Worm (Caenorhabditis elegans) whole organism, L4/young adult: ENCODE results near the gene C13A2.6.
A peak's percentile ranks its signal among the peaks of the same experiment; 100 is the strongest.

ENCODE experiments used
- W03F9.2 ChIP-seq: fragments of 150-350 bp; optimal IDR thresholded peaks from 2 replicates; lab custom pipeline; 2014; ENCODE audit warnings: missing biosample characterization, missing genetic modification characterization
- dao-5 ChIP-seq: sonication (generic microtip); optimal IDR thresholded peaks from 2 replicates; lab custom pipeline; 2016; ENCODE audit warnings: missing genotype, missing genetic modification characterization, moderate library complexity, missing compliant biosample characterization
- him-1 ChIP-seq: sonication (generic microtip); optimal IDR thresholded peaks from 2 replicates; lab custom pipeline; 2016; ENCODE audit warnings: missing genotype, missing genetic modification reagents, missing genetic modification characterization, missing compliant biosample characterization

C13A2.6 gene

DNA sequence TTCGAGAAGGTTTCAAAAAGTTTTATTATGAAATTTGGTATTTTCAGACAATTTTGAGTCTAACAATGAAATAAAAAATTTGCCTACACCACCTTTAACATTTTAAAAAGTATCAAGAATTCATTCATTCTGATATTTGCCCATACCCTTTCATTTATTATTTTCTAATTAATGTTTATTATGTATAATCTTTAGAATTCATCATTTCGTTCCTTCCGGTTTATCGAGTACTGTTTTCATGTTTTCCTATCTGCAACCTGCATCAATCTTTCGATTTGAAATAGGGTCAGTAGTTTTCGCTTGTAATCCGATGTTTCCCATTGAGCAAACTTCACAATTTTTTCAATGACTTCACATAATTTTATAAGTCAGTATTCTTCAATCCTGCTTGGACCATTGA is at the start of gene C13A2.6:
Gene C13A2.6, plus strand, starts transcription at position 301 of the 400 bp plus-strand sequence.
- TF ChIP-seq him-1 (no peak), W03F9.2 (no peak), dao-5 (tag; lab: Kevin White, UChicago) (no peak)

DNA sequence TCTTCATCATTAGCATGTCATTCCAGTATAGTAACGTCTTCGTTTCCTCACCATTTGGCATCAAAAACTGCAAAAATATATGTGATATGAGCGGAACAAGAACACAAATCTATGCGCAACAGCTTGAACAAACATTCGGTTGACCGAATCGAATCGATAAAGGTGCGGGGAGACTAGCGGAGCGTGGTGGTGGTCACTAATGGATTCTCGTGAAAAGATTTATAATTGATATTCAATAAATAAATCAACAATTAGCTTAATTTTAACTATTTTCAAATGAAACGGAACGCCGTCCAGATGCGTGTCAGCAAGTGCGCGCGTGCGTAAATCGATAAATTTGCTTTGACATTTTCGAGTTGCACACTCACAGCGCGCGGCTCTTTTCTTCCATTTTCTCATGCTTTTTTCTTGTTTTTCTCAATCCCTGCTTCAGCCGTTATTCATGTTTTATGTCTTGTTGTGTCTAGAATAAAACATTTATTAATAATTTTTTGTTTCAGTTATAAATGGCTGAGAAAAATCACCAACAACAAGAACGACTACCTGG is 48.5 kb upstream of the C13A2.6 start, which contains the start of the genes C13F10.8, C13F10.6 and kxd-1:
Gene C13F10.8, minus strand, starts transcription at position 51 of the 547 bp plus-strand sequence.
Gene C13F10.6, minus strand, starts transcription at position 67 of the 547 bp plus-strand sequence.
Gene kxd-1, plus strand, starts transcription at position 497 of the 547 bp plus-strand sequence.
- TF ChIP-seq him-1 (no peak), dao-5 (tag; lab: Kevin White, UChicago) (no peak), W03F9.2 (no peak)

DNA sequence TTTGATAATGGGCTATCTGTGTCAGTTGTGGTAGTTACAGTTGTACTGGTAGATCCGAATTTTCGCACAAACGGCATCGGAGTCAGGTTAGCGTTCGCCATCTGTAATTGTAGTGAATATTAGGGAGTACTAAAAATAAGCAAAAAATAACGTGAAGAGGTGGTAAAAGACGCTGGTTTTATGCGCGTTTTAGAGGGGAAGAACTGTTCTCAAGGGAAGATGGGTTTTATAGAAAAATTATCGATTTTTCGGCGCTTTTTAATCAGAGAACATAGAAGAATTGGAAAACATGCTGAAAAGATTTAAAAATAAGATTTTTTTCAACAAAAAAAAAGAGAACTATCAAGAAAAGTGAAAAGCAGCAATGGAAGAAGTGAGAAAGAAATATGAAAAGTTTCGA is 46.3 kb upstream of the C13A2.6 start, which contains the start of gene C13F10.7:
Gene C13F10.7, minus strand, starts transcription at position 101 of the 400 bp plus-strand sequence.
- no peak for TF ChIP-seq him-1
- no peak for TF ChIP-seq W03F9.2
- no peak for TF ChIP-seq dao-5 (tag; lab: Kevin White, UChicago)

DNA sequence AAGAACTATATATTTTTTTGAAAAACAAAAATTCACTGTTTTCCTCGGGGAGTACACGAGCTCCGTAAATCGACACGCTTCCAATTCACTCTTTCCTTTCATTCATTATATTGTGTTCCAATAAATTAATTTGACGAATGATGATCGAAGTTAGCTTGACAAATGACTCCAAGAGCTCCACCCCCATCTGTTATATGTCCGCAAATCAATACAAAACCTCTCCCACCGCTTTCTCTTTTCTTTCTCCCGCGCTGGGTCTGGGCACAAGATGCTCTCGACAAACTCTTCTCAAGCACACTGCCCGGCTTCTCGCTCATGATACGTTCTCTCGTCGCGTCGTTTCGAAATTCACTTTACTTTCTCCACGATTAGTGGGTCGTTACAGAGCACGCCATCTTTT is 45.6 kb upstream of the C13A2.6 start, which contains the start of gene C13F10.1:
Gene C13F10.1, plus strand, starts transcription at position 138 of the 400 bp plus-strand sequence.
- TF ChIP-seq W03F9.2 = no peak
- TF ChIP-seq dao-5 (tag; lab: Kevin White, UChicago) = no peak
- TF ChIP-seq him-1 = no peak

DNA sequence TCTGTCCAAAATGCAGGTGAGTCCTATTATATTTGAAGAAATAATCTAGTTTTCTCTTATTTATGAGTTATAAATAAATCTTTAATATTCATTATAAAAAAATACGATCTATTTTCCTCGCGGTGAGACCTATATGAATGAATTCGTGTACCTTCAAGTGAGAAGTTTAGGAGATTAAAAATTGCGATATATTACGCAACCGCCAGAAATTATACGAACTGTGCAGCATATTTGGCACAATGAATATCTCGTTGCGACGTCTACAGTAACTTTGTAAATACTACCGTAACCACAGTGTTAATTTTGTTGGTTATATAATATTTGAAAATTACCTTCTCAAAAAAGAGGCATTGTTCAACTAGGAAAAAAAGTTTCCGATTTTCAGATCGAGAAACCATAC is 45.1 kb upstream of the C13A2.6 start:
- no peak for TF ChIP-seq him-1
- TF ChIP-seq dao-5 (tag; lab: Kevin White, UChicago) = no peak
- TF ChIP-seq W03F9.2 = no peak

DNA sequence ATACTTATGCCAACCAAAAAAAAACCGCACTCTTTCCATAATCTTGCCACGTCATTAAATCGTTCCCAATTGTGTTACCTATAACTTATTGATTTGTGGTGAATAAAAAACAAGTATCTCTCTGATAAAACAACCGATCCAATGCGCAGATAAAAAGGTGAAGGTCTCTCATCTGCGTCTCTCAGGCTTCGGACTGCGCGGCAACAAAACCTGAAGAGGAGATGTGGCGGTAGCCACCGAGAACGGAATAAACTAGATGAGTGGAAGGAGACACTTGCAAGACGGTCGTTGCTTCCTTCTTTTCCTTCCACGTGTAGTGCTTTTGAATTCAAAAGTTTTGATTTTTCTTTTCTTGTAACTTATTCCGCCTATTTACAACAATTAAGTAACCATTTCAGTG is 44.6 kb upstream of the C13A2.6 start, which contains the start of gene fkb-3:
Gene fkb-3, plus strand, starts transcription at position 277 of the 400 bp plus-strand sequence.
- TF ChIP-seq dao-5 (tag; lab: Kevin White, UChicago) = no peak
- TF ChIP-seq W03F9.2 = no peak
- no peak for TF ChIP-seq him-1

DNA sequence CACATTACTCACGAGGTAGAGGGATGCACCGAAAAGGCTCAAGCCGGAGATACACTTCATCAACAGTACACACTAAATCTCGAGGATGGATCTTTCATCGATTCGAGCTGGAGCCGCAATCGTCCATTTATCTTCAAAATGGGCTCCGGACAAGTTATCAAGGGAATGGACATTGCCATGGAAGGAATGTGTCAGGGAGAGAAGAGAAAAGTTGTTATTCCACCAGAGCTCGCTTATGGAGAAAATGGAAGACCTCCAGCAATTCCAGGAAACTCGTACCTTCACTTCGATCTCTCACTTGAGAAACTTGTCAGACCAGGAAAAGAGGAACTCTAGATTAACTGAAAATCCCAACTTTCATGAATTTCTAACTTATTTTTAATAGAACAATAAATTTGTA is 43.6 kb upstream of the C13A2.6 start:
- TF ChIP-seq dao-5 (tag; lab: Kevin White, UChicago) = no peak
- TF ChIP-seq him-1 = no peak
- TF ChIP-seq W03F9.2 = no peak

DNA sequence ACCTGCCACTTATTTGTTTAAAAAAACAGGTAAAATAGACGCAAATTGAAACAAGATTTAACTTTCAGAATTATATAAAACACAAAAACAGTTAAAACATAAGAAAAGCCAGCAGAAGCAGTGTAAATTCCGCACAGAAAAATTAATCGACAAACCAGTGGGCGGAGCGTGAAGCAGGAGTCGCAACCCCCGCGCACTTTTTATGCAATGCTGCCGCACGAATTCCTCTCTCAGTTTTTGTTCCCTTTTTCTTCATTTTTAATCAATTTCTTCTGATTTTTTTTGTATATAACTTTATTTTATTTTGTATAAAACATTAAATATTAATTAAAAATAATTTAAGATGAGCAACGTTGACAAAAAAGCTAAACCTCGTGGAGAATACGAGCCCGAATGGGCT is 38.7 kb upstream of the C13A2.6 start, which contains the start of the genes gei-6 and krr-1:
Gene gei-6, minus strand, starts transcription at position 2 of the 400 bp plus-strand sequence.
Gene krr-1, plus strand, starts transcription at position 344 of the 400 bp plus-strand sequence.
- no peak for TF ChIP-seq him-1
- peak; percentile 33 for TF ChIP-seq W03F9.2

DNA sequence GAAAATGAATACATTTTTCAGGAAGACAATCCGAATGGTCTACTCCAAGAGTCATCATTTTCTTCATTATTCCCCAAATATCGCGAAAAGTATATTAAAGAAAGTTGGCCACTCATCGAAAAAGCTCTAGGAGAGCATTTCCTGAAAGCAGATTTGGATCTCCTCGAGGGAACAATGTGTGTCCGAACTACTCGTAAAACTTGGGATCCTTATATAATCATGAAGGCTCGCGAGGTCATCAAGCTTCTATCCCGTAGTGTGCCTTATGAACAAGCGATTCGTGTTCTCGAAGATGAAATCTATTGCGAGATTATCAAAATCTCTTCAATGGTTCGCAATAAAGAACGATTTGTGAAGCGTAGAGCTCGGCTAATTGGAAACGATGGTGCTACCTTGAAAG is 38.0 kb upstream of the C13A2.6 start:
- TF ChIP-seq W03F9.2 (no peak), him-1 (no peak), dao-5 (tag; lab: Kevin White, UChicago) (no peak)

DNA sequence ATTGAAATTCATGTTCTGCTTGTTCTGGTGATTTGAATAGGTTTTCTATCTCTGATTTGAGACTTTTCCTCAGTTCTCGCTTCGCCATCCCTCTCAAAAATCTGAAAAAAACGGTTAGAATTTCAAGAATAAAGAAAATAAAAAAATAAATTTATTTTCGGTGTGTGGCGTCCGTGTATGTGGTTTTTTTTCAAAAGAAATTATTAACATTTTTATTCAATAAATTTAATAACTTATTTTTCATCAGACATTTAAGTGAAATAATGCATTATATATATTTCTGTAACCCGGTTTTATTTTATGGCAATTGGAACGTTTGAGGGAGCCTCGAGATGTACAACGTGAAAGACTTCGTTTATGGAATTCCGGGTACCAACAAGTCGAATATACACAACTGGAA is 34.8 kb upstream of the C13A2.6 start, which contains the start of gene C05C8.5:
Gene C05C8.5, minus strand, starts transcription at position 101 of the 400 bp plus-strand sequence.
- TF ChIP-seq dao-5 (tag; lab: Kevin White, UChicago) (no peak), W03F9.2 (no peak), him-1 (no peak)

DNA sequence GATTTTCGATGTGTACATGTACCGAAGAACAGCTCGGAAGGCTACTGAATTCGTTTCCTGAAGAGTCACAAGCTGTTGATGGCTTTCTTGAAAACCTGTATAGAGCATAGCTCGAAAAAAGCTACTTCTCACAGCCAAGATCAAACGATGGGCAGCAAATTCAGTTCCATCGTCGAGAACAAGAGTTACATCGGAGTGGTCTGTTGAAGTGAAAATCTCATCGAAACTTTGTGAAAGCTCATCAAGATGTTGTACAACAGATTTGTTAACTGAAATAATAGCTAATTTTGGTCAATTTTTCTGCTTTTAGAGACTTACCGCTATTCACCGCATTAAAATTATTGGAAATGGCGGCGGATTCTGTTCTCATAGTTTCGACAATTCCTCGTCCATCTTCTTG is 32.8 kb upstream of the C13A2.6 start:
- TF ChIP-seq W03F9.2 (no peak), him-1 (no peak), dao-5 (tag; lab: Kevin White, UChicago) (no peak)

DNA sequence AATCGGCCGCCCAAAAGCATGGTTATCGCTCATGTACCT is 32.6 kb upstream of the C13A2.6 start, which contains the start of gene hpo-9:
Gene hpo-9, minus strand, starts transcription at position 37 of the 39 bp plus-strand sequence.
- TF ChIP-seq him-1 (no peak), dao-5 (tag; lab: Kevin White, UChicago) (no peak), W03F9.2 (no peak)

DNA sequence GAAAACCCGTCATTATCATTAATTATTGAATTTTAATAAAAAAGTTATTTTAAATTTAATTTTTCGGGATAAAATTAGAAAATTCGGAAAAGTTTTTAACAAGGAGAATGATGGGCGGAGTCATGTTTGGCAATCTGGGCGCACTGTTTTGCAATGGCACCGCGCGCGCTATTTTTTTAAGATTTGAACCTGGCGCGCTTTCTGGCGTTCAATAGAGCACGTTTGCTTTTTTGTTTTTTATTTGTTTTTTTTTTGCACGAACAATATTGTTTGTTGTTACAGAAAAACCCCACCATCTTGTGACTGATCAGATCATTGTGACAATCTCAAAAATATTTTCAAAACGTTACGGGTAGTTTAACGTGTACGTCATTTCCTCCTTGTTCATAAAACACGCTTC is 32.4 kb upstream of the C13A2.6 start, which contains the start of gene hyls-1:
Gene hyls-1, plus strand, starts transcription at position 249 of the 400 bp plus-strand sequence.
- TF ChIP-seq him-1 (no peak), W03F9.2 (peak; percentile 88), dao-5 (tag; lab: Kevin White, UChicago) (no peak)

DNA sequence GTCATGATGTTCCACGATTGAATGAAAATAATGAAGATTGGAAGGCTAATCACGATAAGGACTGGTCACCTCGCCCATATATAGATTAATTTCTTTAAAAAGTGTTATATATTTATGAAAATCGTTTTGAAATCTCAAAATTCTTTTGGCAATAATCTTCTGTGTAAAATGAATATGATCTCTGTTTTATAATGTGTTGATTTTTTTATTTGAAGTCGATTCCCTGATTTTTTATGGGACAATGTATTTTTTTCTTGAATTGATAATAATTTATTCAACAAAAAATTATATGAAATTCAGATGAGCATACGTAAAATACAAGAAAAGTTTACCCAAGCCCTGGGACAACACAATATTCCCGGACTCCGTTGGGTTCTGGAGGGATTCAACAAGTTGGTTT is 30.0 kb upstream of the C13A2.6 start, which contains the start of gene C05C8.1:
Gene C05C8.1, plus strand, starts transcription at position 301 of the 400 bp plus-strand sequence.
- TF ChIP-seq him-1 (no peak), W03F9.2 (no peak), dao-5 (tag; lab: Kevin White, UChicago) (no peak)

DNA sequence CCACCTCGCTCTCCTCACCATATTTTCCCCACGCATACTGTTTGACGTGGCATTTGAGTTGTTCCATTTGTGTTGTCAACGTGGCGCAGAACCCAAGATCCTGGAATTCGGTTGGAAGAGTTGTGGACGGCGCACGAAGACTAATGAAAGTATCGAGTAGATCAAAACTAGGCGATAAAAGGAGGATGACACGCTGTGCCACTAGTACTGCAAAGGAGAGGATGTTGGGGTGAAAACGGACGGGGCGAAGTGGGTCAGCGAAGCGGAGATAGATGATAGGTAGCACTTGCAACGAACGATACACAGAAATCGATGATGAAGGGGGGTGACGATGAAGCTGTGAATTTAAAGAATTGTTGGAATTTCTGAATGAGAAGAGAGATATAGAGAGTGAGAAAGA is 22.5 kb upstream of the C13A2.6 start, which contains the start of gene C05C8.7:
Gene C05C8.7, minus strand, starts transcription at position 100 of the 400 bp plus-strand sequence.
- TF ChIP-seq W03F9.2 (no peak), dao-5 (tag; lab: Kevin White, UChicago) (no peak), him-1 (no peak)
